Worm (Caenorhabditis elegans) whole organism, dauer: ENCODE data around the gene Y55B1AR.2.

Experiments used
- unc-62 ChIP-seq: sonication (generic microtip); optimal IDR thresholded peaks from 2 replicates; lab custom pipeline; 2017; ENCODE audit warnings: missing biosample characterization, missing genetic modification reagents, missing genetic modification characterization

Y55B1AR.2 gene

DNA sequence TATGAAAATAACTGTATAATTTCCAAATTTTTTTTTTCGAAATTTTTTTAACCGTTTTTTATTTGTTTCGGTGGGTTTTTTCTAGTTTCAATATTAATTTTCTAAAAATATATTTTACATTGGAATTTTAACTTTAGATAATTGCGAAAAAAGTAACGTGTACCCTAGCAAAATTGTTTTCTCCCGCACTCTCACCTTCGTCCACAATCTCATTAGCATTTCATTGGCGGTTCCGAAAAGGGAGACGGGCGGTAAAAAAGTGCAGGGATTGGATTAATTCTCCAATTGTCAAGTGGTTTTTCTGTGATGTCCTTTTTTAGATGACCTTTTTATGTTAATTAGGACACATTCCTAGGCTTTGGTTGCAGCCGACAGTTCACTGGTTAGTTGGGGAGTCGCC, 49.4 kb downstream of the Y55B1AR.2 start:
- TF ChIP-seq unc-62 (GFP tag; lab: Kevin White, UChicago) = no peak

DNA sequence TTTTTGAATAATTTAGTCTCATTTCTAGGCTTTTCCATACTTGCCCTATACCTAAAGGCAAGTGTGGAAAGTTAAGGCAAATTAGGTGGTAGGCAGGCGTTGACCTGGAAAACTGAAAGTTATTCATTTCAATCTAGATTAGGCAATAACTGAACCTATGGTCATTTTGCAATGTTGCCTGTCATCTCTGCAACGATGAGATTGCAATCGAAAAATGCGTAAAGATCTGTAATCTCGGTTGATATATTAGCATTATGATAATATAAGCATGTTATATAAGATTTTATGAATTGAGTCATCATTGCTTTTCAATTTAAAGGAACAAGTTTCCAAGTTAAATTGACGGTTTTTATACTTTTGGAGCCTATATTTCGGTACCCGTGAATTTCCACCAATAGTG, 50.9 kb downstream of the Y55B1AR.2 start:
- TF ChIP-seq unc-62 (GFP tag; lab: Kevin White, UChicago) = no peak

DNA sequence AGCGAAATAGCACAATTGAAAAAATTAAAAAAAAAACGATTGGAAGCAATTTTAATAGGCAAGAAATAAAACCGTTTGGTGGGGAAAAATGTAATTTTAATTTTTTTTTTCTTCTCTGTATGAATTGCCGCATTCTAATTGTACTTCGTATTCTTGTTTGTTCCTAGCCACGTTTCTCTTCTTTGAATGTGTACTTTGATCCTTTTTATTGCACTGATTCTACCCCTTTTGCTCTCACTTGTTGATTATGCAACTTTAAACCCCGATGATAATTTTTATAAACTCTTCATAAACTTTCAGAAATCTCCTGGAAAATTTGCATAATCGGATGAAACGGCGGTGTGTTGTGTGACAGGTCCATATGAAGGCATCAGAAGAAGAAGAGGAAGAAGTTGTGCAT, 56.8 kb downstream of the Y55B1AR.2 start, which contains the start of gene T22F7.1:
Gene T22F7.1 (plus strand): TSS at position 301 of the 400 bp plus-strand sequence.
- no peak for TF ChIP-seq unc-62 (GFP tag; lab: Kevin White, UChicago)
